Worm (Caenorhabditis elegans): ENCODE data around the gene C18D11.3.

DNA sequence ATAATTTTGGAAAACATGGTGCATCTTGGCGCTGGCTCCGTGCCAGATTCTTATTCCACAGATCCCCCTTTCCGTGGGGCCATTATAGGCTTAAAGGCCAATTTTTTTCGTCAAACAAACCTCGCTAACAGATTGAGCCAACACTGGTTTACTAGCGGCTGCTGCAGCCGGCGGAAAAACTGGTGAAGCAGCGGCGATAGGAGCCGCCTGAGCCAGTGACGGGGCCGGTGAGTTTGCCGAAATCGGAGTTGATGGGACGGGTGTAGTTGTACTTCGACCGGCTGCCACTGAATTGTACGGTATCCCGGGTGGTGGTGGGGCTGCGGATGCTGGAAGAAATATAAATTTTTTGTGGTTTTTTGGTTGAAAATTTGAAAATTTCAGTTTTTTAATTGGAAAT lies 18.5 kb downstream of the C18D11.3 start:
- TF ChIP-seq jun-1 (tag; optimal IDR thresholded peaks at IDR 0.05) (no peak), nhr-237 (tag; optimal IDR thresholded peaks at IDR 0.05) (no peak), rnt-1 (tag; optimal IDR thresholded peaks at IDR 0.05) (no peak), skn-1 (tag; optimal IDR thresholded peaks at IDR 0.05) (no peak), efl-1 (optimal IDR thresholded peaks at IDR 0.05) (no peak), efl-1 (GFP tag; optimal IDR thresholded peaks at IDR 0.05 in 1 of 2) (peak in 1 of 2 experiments; percentile 29), ceh-82 (tag; optimal IDR thresholded peaks at IDR 0.05) (no peak), tbx-2 (tag; optimal IDR thresholded peaks at IDR 0.05) (no peak), grh-1 (GFP tag; IDR thresholded peaks at IDR 0.05) (no peak), blmp-1 (tag; optimal IDR thresholded peaks at IDR 0.05) (no peak), lin-39 (tag; optimal IDR thresholded peaks at IDR 0.05) (no peak), snpc-4 (tag; optimal IDR thresholded peaks at IDR 0.05) (no peak), unc-130 (tag; optimal IDR thresholded peaks at IDR 0.05) (no peak)
